Worm (Caenorhabditis elegans) whole organism, L4 larva: Measurements from ENCODE around the gene B0024.15.

ENCODE experiments used
- D1046.2 ChIP-seq: fragments of 200-800 bp; sonication (Bioruptor generic); IDR thresholded peaks from 2 replicates; pipeline ENCODE4 v1.3.6; 2022; ENCODE audit warnings: missing genetic modification characterization, missing compliant biosample characterization
- F10B5.3 ChIP-seq: sonication (generic microtip); optimal IDR thresholded peaks from 2 replicates; lab custom pipeline; 2016; ENCODE audit warnings: mild to moderate bottlenecking, missing genetic modification characterization, missing compliant biosample characterization
- F37D6.2 ChIP-seq: sonication (generic microtip); optimal IDR thresholded peaks from 2 replicates; lab custom pipeline; 2016; ENCODE audit warnings: mild to moderate bottlenecking, missing genetic modification characterization, missing compliant biosample characterization
- Y105C5A.15 ChIP-seq: fragments of 200-800 bp; sonication (Bioruptor generic); IDR thresholded peaks from 2 replicates; pipeline ENCODE4 v1.3.6; 2022; ENCODE audit warnings: missing genetic modification characterization, missing compliant biosample characterization
- aha-1 ChIP-seq: fragments of 150-350 bp; peaks from one replicate; lab custom pipeline; 2014; ENCODE audit warnings: missing biosample characterization, missing genetic modification characterization
- ama-1 ChIP-seq: fragments of 150-350 bp; optimal IDR thresholded peaks from 2 replicates; lab custom pipeline; 2014; ENCODE audit warnings: inconsistent platforms, mixed read lengths
- arid-1 ChIP-seq: fragments of 200-800 bp; sonication (Bioruptor generic); conservative IDR thresholded peaks from 2 replicates; pipeline ENCODE4 v1.3.6; 2022; ENCODE audit warnings: missing genetic modification reagents, missing genetic modification characterization, missing compliant biosample characterization
- ceh-20 ChIP-seq: fragments of 200-800 bp; sonication (Bioruptor generic); IDR thresholded peaks from 2 replicates; pipeline ENCODE4 v1.3.6; 2022; ENCODE audit warnings: missing genetic modification reagents, missing genetic modification characterization, missing compliant biosample characterization
- ces-1 ChIP-seq: fragments of 150-350 bp; sonication (generic microtip); optimal IDR thresholded peaks from 4 replicates; lab custom pipeline; 2014; ENCODE audit warnings: missing biosample characterization, missing genetic modification reagents, missing genetic modification characterization
- cey-2 ChIP-seq: sonication (generic microtip); optimal IDR thresholded peaks from 3 replicates; lab custom pipeline; 2017; ENCODE audit warnings: missing genetic modification characterization, mild to moderate bottlenecking, missing compliant biosample characterization, antibody characterized with exemption, borderline replicate concordance; ENCODE audit not compliant: insufficient read depth
- daf-12 ChIP-seq: fragments of 150-350 bp; optimal IDR thresholded peaks from 2 replicates; lab custom pipeline; 2014; ENCODE audit warnings: missing biosample characterization, missing genetic modification reagents, missing genetic modification characterization
- daf-16 ChIP-seq, 3 experiments: sonication (generic microtip); optimal IDR thresholded peaks; 2 replicates each; lab custom pipeline; 2016 to 2017; ENCODE audit warnings: missing genetic modification characterization in 3 of 3, missing genetic modification reagents in 3 of 3, mild to moderate bottlenecking in 2 of 3, missing compliant biosample characterization in 2 of 3, missing biosample characterization in 1 of 3, moderate library complexity in 1 of 3
- dpl-1 ChIP-seq: fragments of 150-350 bp; optimal IDR thresholded peaks from 2 replicates; lab custom pipeline; 2014; ENCODE audit warnings: missing biosample characterization, missing genetic modification reagents, missing genetic modification characterization
- duxl-1 ChIP-seq: sonication (generic microtip); optimal IDR thresholded peaks from 2 replicates; lab custom pipeline; 2016; ENCODE audit warnings: mild to moderate bottlenecking, missing genetic modification characterization, moderate library complexity, missing compliant biosample characterization; ENCODE audit not compliant: poor library complexity
- dve-1 ChIP-seq: sonication (generic microtip); optimal IDR thresholded peaks from 2 replicates; lab custom pipeline; 2017; ENCODE audit warnings: antibody characterized with exemption, mild to moderate bottlenecking, missing genetic modification characterization, missing compliant biosample characterization; ENCODE audit not compliant: insufficient read depth
- egl-43 ChIP-seq: fragments of 200-800 bp; sonication (Bioruptor generic); IDR thresholded peaks from 2 replicates; pipeline ENCODE4 v1.3.6; 2022; ENCODE audit warnings: missing genetic modification reagents, missing genetic modification characterization, missing compliant biosample characterization
- jun-1 ChIP-seq: fragments of 150-350 bp; optimal IDR thresholded peaks from 2 replicates; lab custom pipeline; 2014; ENCODE audit warnings: missing biosample characterization, missing genetic modification reagents, missing genetic modification characterization
- lim-7 ChIP-seq: fragments of 200-800 bp; sonication (Bioruptor generic); IDR thresholded peaks from 2 replicates; pipeline ENCODE4 v1.3.6; 2022; ENCODE audit warnings: missing genetic modification characterization, missing compliant biosample characterization
- lin-1 ChIP-seq: fragments of 200-800 bp; sonication (Bioruptor generic); IDR thresholded peaks from 2 replicates; pipeline ENCODE4 v1.3.6; 2022; ENCODE audit warnings: missing genetic modification reagents, missing genetic modification characterization, missing compliant biosample characterization
- lin-39 ChIP-seq: fragments of 150-350 bp; optimal IDR thresholded peaks from 2 replicates; lab custom pipeline; 2014; ENCODE audit warnings: missing biosample characterization, missing genetic modification reagents, missing genetic modification characterization
- madf-9 ChIP-seq: fragments of 200-800 bp; sonication (Bioruptor generic); conservative IDR thresholded peaks from 2 replicates; pipeline ENCODE4 v1.3.6; 2022; ENCODE audit warnings: missing genetic modification reagents, missing genetic modification characterization, missing compliant biosample characterization
- mes-2 ChIP-seq: sonication (generic microtip); optimal IDR thresholded peaks from 2 replicates; lab custom pipeline; 2016; ENCODE audit warnings: missing genotype, mild to moderate bottlenecking, missing genetic modification characterization, missing compliant biosample characterization; ENCODE audit not compliant: poor library complexity, severe bottlenecking
- mxl-2 ChIP-seq: fragments of 200-800 bp; sonication (Bioruptor generic); conservative IDR thresholded peaks from 2 replicates; pipeline ENCODE4 v1.3.6; 2022; ENCODE audit warnings: missing genetic modification reagents, missing genetic modification characterization, missing compliant biosample characterization
- nhr-11 ChIP-seq: fragments of 150-350 bp; optimal IDR thresholded peaks from 2 replicates; lab custom pipeline; 2014; ENCODE audit warnings: missing biosample characterization, missing genetic modification characterization
- nhr-111 ChIP-seq: fragments of 200-800 bp; sonication (Bioruptor generic); optimal IDR thresholded peaks from 2 replicates; lab custom pipeline; 2018; ENCODE audit warnings: mild to moderate bottlenecking, missing genetic modification characterization, missing compliant biosample characterization
- nhr-28 ChIP-seq: fragments of 150-350 bp; optimal IDR thresholded peaks from 2 replicates; lab custom pipeline; 2014; ENCODE audit warnings: missing biosample characterization, missing genetic modification characterization
- nhr-41 ChIP-seq: fragments of 200-800 bp; sonication (Bioruptor generic); IDR thresholded peaks from 2 replicates; pipeline ENCODE4 v1.3.6; 2022; ENCODE audit warnings: missing genetic modification reagents, missing genetic modification characterization, missing compliant biosample characterization
- nhr-42 ChIP-seq: fragments of 200-800 bp; sonication (Bioruptor generic); IDR thresholded peaks from 2 replicates; pipeline ENCODE4 v1.3.6; 2022; ENCODE audit warnings: missing genetic modification characterization, missing compliant biosample characterization
- nhr-6 ChIP-seq: fragments of 150-350 bp; optimal IDR thresholded peaks from 2 replicates; lab custom pipeline; 2014; ENCODE audit warnings: missing biosample characterization, missing genetic modification characterization
- pha-4 ChIP-seq, 2 experiments: fragments of 150-350 bp in 1 of 2; fragments of 200-800 bp in 1 of 2; sonication (Bioruptor generic) in 1 of 2; IDR thresholded peaks in 1 of 2; optimal IDR thresholded peaks in 1 of 2; 2 replicates each; pipeline versions ENCODE4 v1.3.6 to Lab custom; 2014 to 2022; ENCODE audit warnings: missing genetic modification characterization in 2 of 2, missing genetic modification reagents in 2 of 2, missing biosample characterization in 1 of 2, missing compliant biosample characterization in 1 of 2
- pqm-1 ChIP-seq: sonication (generic microtip); optimal IDR thresholded peaks from 2 replicates; lab custom pipeline; 2017; ENCODE audit warnings: missing biosample characterization, missing genetic modification characterization
- rbr-2 ChIP-seq: sonication (generic microtip); optimal IDR thresholded peaks from 2 replicates; lab custom pipeline; 2016; ENCODE audit warnings: missing genotype, missing genetic modification characterization, missing compliant biosample characterization
- sdz-12 ChIP-seq: fragments of 200-800 bp; sonication (Bioruptor generic); optimal IDR thresholded peaks from 2 replicates; lab custom pipeline; 2018; ENCODE audit warnings: mild to moderate bottlenecking, missing genetic modification characterization, missing compliant biosample characterization
- set-16 ChIP-seq: fragments of 200-800 bp; sonication (Bioruptor generic); IDR thresholded peaks from 2 replicates; pipeline ENCODE4 v1.3.6; 2022; ENCODE audit warnings: missing genetic modification reagents, missing genetic modification characterization, missing compliant biosample characterization
- snpc-1.2 ChIP-seq: fragments of 200-800 bp; sonication (Bioruptor generic); IDR thresholded peaks from 2 replicates; pipeline ENCODE4 v1.3.6; 2022; ENCODE audit warnings: missing genetic modification reagents, missing genetic modification characterization, missing compliant biosample characterization
- spr-3 ChIP-seq: fragments of 200-800 bp; sonication (Bioruptor generic); optimal IDR thresholded peaks from 2 replicates; lab custom pipeline; 2018; ENCODE audit warnings: mild to moderate bottlenecking, missing genetic modification characterization, missing compliant biosample characterization
- unc-130 ChIP-seq: sonication (generic microtip); optimal IDR thresholded peaks from 2 replicates; lab custom pipeline; 2016; ENCODE audit warnings: missing genetic modification reagents, missing genetic modification characterization, missing compliant biosample characterization
- unc-39 ChIP-seq: sonication (generic microtip); optimal IDR thresholded peaks from 2 replicates; lab custom pipeline; 2017; ENCODE audit warnings: missing biosample characterization, missing genetic modification characterization
- unc-62 ChIP-seq, 3 experiments: fragments of 150-350 bp in 1 of 3; sonication (generic microtip); optimal IDR thresholded peaks in 2 of 3; peaks in 1 of 3; 1 replicate in 1 of 3; 2 replicates in 2 of 3; lab custom pipeline; 2014 to 2017; ENCODE audit warnings: missing biosample characterization in 3 of 3, missing genetic modification characterization in 3 of 3, missing genetic modification reagents in 3 of 3, missing genotype in 1 of 3
- vab-7 ChIP-seq: fragments of 200-800 bp; sonication (Bioruptor generic); IDR thresholded peaks from 2 replicates; pipeline ENCODE4 v1.3.6; 2022; ENCODE audit warnings: missing genetic modification reagents, missing genetic modification characterization, missing compliant biosample characterization
- zip-2 ChIP-seq: fragments of 150-350 bp; optimal IDR thresholded peaks from 2 replicates; lab custom pipeline; 2014; ENCODE audit warnings: missing biosample characterization, missing genetic modification characterization
- ztf-11 ChIP-seq: fragments of 150-350 bp; optimal IDR thresholded peaks from 2 replicates; lab custom pipeline; 2014; ENCODE audit warnings: missing biosample characterization, missing genetic modification characterization

The B0024.15 gene

DNA sequence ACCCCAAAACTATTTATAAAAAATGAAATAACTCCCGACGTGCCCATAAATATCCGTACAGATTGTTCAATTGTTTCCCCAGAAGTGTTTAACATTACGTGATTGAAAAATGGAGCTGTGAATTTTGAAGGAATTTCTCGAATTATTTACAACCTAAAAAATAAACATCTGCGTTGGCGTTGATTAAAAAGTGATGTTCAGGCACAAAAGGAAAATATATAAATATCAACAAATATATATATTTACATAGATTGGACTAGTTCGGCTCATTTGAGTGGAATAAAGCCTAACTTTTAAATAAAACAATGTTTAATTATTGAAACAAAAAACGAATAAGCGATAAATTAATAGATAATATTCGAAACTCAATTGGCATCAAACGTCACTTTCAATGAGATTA, 29.4 kb upstream of the B0024.15 start, which contains the start of gene sri-18:
Gene sri-18 (minus strand): TSS at position 101 of the 400 bp plus-strand sequence.
- no peak for TF ChIP-seq mxl-2 (GFP tag; lab: Robert Waterston, UW)
- no peak for TF ChIP-seq set-16 (GFP tag; lab: Robert Waterston, UW)
- TF ChIP-seq nhr-41 (GFP tag; lab: Robert Waterston, UW), result no peak
- no peak for TF ChIP-seq duxl-1
- no peak for TF ChIP-seq madf-9 (GFP tag; lab: Robert Waterston, UW)
- TF ChIP-seq spr-3, result no peak
- TF ChIP-seq arid-1 (GFP tag; lab: Robert Waterston, UW), result no peak
- no peak for TF ChIP-seq pha-4 (GFP tag; IDR thresholded peaks at IDR 0.05; lab: Robert Waterston, UW)
- TF ChIP-seq pha-4 (tag; optimal IDR thresholded peaks at IDR 0.05; lab: Kevin White, UChicago), result no peak
- TF ChIP-seq F37D6.2, result no peak
- no peak for TF ChIP-seq egl-43 (GFP tag; lab: Robert Waterston, UW)
- no peak for TF ChIP-seq Y105C5A.15 (GFP tag; lab: Robert Waterston, UW)
- no peak for TF ChIP-seq vab-7 (GFP tag; lab: Robert Waterston, UW)
- no peak for TF ChIP-seq aha-1
- no peak for TF ChIP-seq sdz-12

- TF ChIP-seq ces-1 (GFP tag; lab: Kevin White, UChicago) (peak; percentile 73), nhr-41 (GFP tag; lab: Robert Waterston, UW) (no peak), jun-1 (no peak), nhr-6 (tag; lab: Kevin White, UChicago) (no peak), D1046.2 (GFP tag; lab: Robert Waterston, UW) (no peak)
Measured at ce11 chrV:10265019-10265418, 24.8 kb upstream of the B0024.15 start.

- peak; percentile 54 for TF ChIP-seq ces-1 (GFP tag; lab: Kevin White, UChicago)
- TF ChIP-seq unc-39 (tag; lab: Kevin White, UChicago), result no peak
Measured at ce11 chrV:10266050-10266449, 23.8 kb upstream of the B0024.15 start.

- TF ChIP-seq unc-62 (GFP tag; optimal IDR thresholded peaks at IDR 0.05 in 1 of 2; lab: Kevin White, UChicago) (no peak), unc-62 (tag; optimal IDR thresholded peaks at IDR 0.05; lab: Kevin White, UChicago) (no peak), nhr-41 (GFP tag; lab: Robert Waterston, UW) (no peak), nhr-111 (no peak), lim-7 (no peak), set-16 (GFP tag; lab: Robert Waterston, UW) (no peak), ama-1 (no peak), nhr-11 (tag; lab: Kevin White, UChicago) (no peak), unc-130 (GFP tag; lab: Kevin White, UChicago) (no peak), vab-7 (GFP tag; lab: Robert Waterston, UW) (no peak), cey-2 (tag; lab: Kevin White, UChicago) (no peak), lin-1 (no peak)
Measured at ce11 chrV:10270214-10270613, 19.6 kb upstream of the B0024.15 start, which contains the start of gene ric-4. Gene ric-4 (minus strand): TSS chrV:10270314.

ce11 chrV:10273837-10274236, 16.0 kb upstream of the B0024.15 start:
- no peak for TF ChIP-seq zip-2 (tag; lab: Kevin White, UChicago)
- TF ChIP-seq rbr-2 (tag; lab: Kevin White, UChicago), result peak; percentile 49
- TF ChIP-seq snpc-1.2 (GFP tag; lab: Robert Waterston, UW), result no peak
- no peak for TF ChIP-seq cey-2 (tag; lab: Kevin White, UChicago)
- no peak for TF ChIP-seq dpl-1 (GFP tag; lab: Kevin White, UChicago)
- no peak for TF ChIP-seq F10B5.3 (tag; lab: Kevin White, UChicago)
- TF ChIP-seq nhr-42 (GFP tag; lab: Robert Waterston, UW), result no peak
- TF ChIP-seq set-16 (GFP tag; lab: Robert Waterston, UW), result peak; percentile 7; the same call in 1 of the 2 replicates
- no peak for TF ChIP-seq unc-39 (tag; lab: Kevin White, UChicago)
- peak; percentile 69 for TF ChIP-seq aha-1
- TF ChIP-seq mes-2 (tag; lab: Kevin White, UChicago), result no peak
- TF ChIP-seq daf-12 (tag; lab: Kevin White, UChicago), result no peak
- TF ChIP-seq pqm-1 (tag; lab: Kevin White, UChicago), result no peak
- TF ChIP-seq dve-1, result peak; percentile 13
- TF ChIP-seq daf-16 (GFP tag; optimal IDR thresholded peaks at IDR 0.05; lab: Kevin White, UChicago), result no peak
- no peak for TF ChIP-seq daf-16 (tag; optimal IDR thresholded peaks at IDR 0.05; lab: Kevin White, UChicago)
- no peak for TF ChIP-seq ztf-11 (tag; lab: Kevin White, UChicago)
- no peak for TF ChIP-seq nhr-28 (tag; lab: Kevin White, UChicago)
- peak; percentile 64 for TF ChIP-seq F37D6.2
- TF ChIP-seq ceh-20 (GFP tag; lab: Robert Waterston, UW), result no peak
- TF ChIP-seq ces-1 (GFP tag; lab: Kevin White, UChicago), result no peak
- no peak for TF ChIP-seq lin-39 (tag; lab: Kevin White, UChicago)
